Worm (Caenorhabditis elegans) whole organism, early embryonic: ENCODE results near the gene phf-32.

Source experiments
- B0310.2 ChIP-seq: sonication (generic microtip); optimal IDR thresholded peaks from 2 replicates; lab custom pipeline; 2016; ENCODE audit warnings: mild to moderate bottlenecking, missing genetic modification characterization, missing compliant biosample characterization
- F13C5.2 ChIP-seq: sonication (generic microtip); optimal IDR thresholded peaks from 2 replicates; lab custom pipeline; 2017; ENCODE audit warnings: mild to moderate bottlenecking, missing genetic modification characterization, inconsistent platforms, missing compliant biosample characterization
- aly-1 ChIP-seq: sonication (generic microtip); optimal IDR thresholded peaks from 2 replicates; lab custom pipeline; 2016; ENCODE audit warnings: missing genetic modification characterization, missing compliant biosample characterization
- ama-1 ChIP-seq: fragments of 150-350 bp; optimal IDR thresholded peaks from 2 replicates; lab custom pipeline; 2014
- ceh-13 ChIP-seq: fragments of 200-800 bp; sonication (Bioruptor generic); optimal IDR thresholded peaks from 2 replicates; lab custom pipeline; 2018; ENCODE audit warnings: mild to moderate bottlenecking, missing genetic modification characterization, missing compliant biosample characterization
- ceh-36 ChIP-seq: sonication (generic microtip); optimal IDR thresholded peaks from 2 replicates; lab custom pipeline; 2016; ENCODE audit warnings: missing genetic modification characterization, inconsistent platforms, missing compliant biosample characterization
- ets-7 ChIP-seq: sonication (generic microtip); optimal IDR thresholded peaks from 2 replicates; lab custom pipeline; 2016; ENCODE audit warnings: missing genotype, missing genetic modification characterization, missing compliant biosample characterization
- flt-1 ChIP-seq: fragments of 200-800 bp; sonication (Bioruptor generic); IDR thresholded peaks from 2 replicates; pipeline ENCODE4 v1.3.6; 2022; ENCODE audit warnings: missing genetic modification characterization, missing compliant biosample characterization
- hmbx-1 ChIP-seq: sonication (generic microtip); optimal IDR thresholded peaks from 2 replicates; lab custom pipeline; 2016; ENCODE audit warnings: mild to moderate bottlenecking, missing genetic modification characterization, missing compliant biosample characterization
- hmg-4 ChIP-seq: fragments of 200-800 bp; sonication (Bioruptor generic); optimal IDR thresholded peaks from 2 replicates; lab custom pipeline; 2018; ENCODE audit warnings: mild to moderate bottlenecking, missing genetic modification characterization, missing compliant biosample characterization
- hnd-1 ChIP-seq: sonication (generic microtip); optimal IDR thresholded peaks from 2 replicates; lab custom pipeline; 2016; ENCODE audit warnings: missing genetic modification characterization, missing compliant biosample characterization
- pes-1 ChIP-seq: fragments of 200-800 bp; sonication (Bioruptor generic); IDR thresholded peaks from 2 replicates; pipeline ENCODE4 v1.3.6; 2022; ENCODE audit warnings: missing genetic modification reagents, missing genetic modification characterization, missing compliant biosample characterization
- scrt-1 ChIP-seq: fragments of 200-800 bp; sonication (Bioruptor generic); IDR thresholded peaks from 2 replicates; pipeline ENCODE4 v1.3.6; 2022; ENCODE audit warnings: missing genetic modification characterization, missing compliant biosample characterization
- sea-1 ChIP-seq: fragments of 200-800 bp; sonication (Bioruptor generic); conservative IDR thresholded peaks from 2 replicates; pipeline ENCODE4 v1.3.6; 2022; ENCODE audit warnings: missing genetic modification characterization, missing compliant biosample characterization
- tbx-11 ChIP-seq: fragments of 200-800 bp; sonication (Bioruptor generic); IDR thresholded peaks from 2 replicates; pipeline ENCODE4 v1.3.6; 2022; ENCODE audit warnings: missing genetic modification characterization, missing compliant biosample characterization
- tbx-37 ChIP-seq: fragments of 200-800 bp; sonication (Bioruptor generic); conservative IDR thresholded peaks from 2 replicates; pipeline ENCODE4 v1.3.6; 2022; ENCODE audit warnings: missing genetic modification reagents, missing genetic modification characterization, missing compliant biosample characterization
- tra-4 ChIP-seq: sonication (generic microtip); optimal IDR thresholded peaks from 2 replicates; lab custom pipeline; 2017; ENCODE audit warnings: missing genetic modification characterization, missing compliant biosample characterization

The phf-32 gene

ce11 chrX:12320737-12321136 lies 14.1 kb downstream of the phf-32 start, which contains the start of gene ceh-40:
Gene ceh-40 (minus strand): TSS chrX:12320777.
- TF ChIP-seq hnd-1 (tag; lab: Kevin White, UChicago) (no peak), scrt-1 (GFP tag; lab: Robert Waterston, UW) (no peak), ets-7 (tag; lab: Kevin White, UChicago) (no peak), flt-1 (GFP tag; lab: Robert Waterston, UW) (no peak), tra-4 (tag; lab: Kevin White, UChicago) (no peak), tbx-11 (GFP tag; lab: Robert Waterston, UW) (no peak), hmbx-1 (tag; lab: Kevin White, UChicago) (no peak), tbx-37 (GFP tag; lab: Robert Waterston, UW) (no peak), B0310.2 (tag; lab: Kevin White, UChicago) (no peak), pes-1 (GFP tag; lab: Robert Waterston, UW) (no peak), F13C5.2 (tag; lab: Kevin White, UChicago) (no peak)

- no peak for TF ChIP-seq ceh-36 (tag; lab: Kevin White, UChicago)
- TF ChIP-seq hnd-1 (tag; lab: Kevin White, UChicago), result no peak
- no peak for TF ChIP-seq aly-1
- no peak for TF ChIP-seq B0310.2 (tag; lab: Kevin White, UChicago)
- no peak for TF ChIP-seq pes-1 (GFP tag; lab: Robert Waterston, UW)
- no peak for TF ChIP-seq hmbx-1 (tag; lab: Kevin White, UChicago)
- no peak for TF ChIP-seq ceh-13
These were observed 14.7 kb downstream of the phf-32 start, which contains the start of gene F17A2.13 for ce11 chrX:12321357-12321756. Gene F17A2.13 (plus strand): TSS chrX:12321657.

- no peak for TF ChIP-seq flt-1 (GFP tag; lab: Robert Waterston, UW)
These were observed 16.8 kb downstream of the phf-32 start, which contains the start of gene srd-40 for ce11 chrX:12323439-12323838. Gene srd-40 (plus strand): TSS chrX:12323739.

- TF ChIP-seq B0310.2 (tag; lab: Kevin White, UChicago) (no peak), tbx-37 (GFP tag; lab: Robert Waterston, UW) (no peak), scrt-1 (GFP tag; lab: Robert Waterston, UW) (no peak), flt-1 (GFP tag; lab: Robert Waterston, UW) (no peak), ama-1 (lab: Kevin White, UChicago) (no peak), tra-4 (tag; lab: Kevin White, UChicago) (no peak), tbx-11 (GFP tag; lab: Robert Waterston, UW) (no peak), sea-1 (GFP tag; lab: Robert Waterston, UW) (no peak), hmbx-1 (tag; lab: Kevin White, UChicago) (no peak), pes-1 (GFP tag; lab: Robert Waterston, UW) (no peak), hnd-1 (tag; lab: Kevin White, UChicago) (no peak)
These were observed 19.8 kb downstream of the phf-32 start, which contains the start of gene srd-41 for ce11 chrX:12326424-12326823. Gene srd-41 (plus strand): TSS chrX:12326724.

ce11 chrX:12328676-12329075 lies 22.0 kb downstream of the phf-32 start, which contains the start of gene srd-45:
Gene srd-45 (plus strand): TSS chrX:12328976.
- TF ChIP-seq hmg-4 (no peak), ama-1 (lab: Kevin White, UChicago) (no peak), tra-4 (tag; lab: Kevin White, UChicago) (no peak), ets-7 (tag; lab: Kevin White, UChicago) (no peak), B0310.2 (tag; lab: Kevin White, UChicago) (no peak), pes-1 (GFP tag; lab: Robert Waterston, UW) (no peak), tbx-37 (GFP tag; lab: Robert Waterston, UW) (no peak), ceh-36 (tag; lab: Kevin White, UChicago) (no peak), hmbx-1 (tag; lab: Kevin White, UChicago) (no peak), hnd-1 (tag; lab: Kevin White, UChicago) (no peak)

- TF ChIP-seq F13C5.2 (tag; lab: Kevin White, UChicago), result no peak
- no peak for TF ChIP-seq ets-7 (tag; lab: Kevin White, UChicago)
- TF ChIP-seq flt-1 (GFP tag; lab: Robert Waterston, UW), result no peak
- TF ChIP-seq pes-1 (GFP tag; lab: Robert Waterston, UW), result no peak
- TF ChIP-seq hmbx-1 (tag; lab: Kevin White, UChicago), result no peak
- TF ChIP-seq scrt-1 (GFP tag; lab: Robert Waterston, UW), result no peak
- TF ChIP-seq ama-1 (lab: Kevin White, UChicago), result no peak
- TF ChIP-seq tbx-37 (GFP tag; lab: Robert Waterston, UW), result no peak
- TF ChIP-seq hnd-1 (tag; lab: Kevin White, UChicago), result no peak
- TF ChIP-seq aly-1, result no peak
- no peak for TF ChIP-seq tbx-11 (GFP tag; lab: Robert Waterston, UW)
- TF ChIP-seq ceh-36 (tag; lab: Kevin White, UChicago), result no peak
- TF ChIP-seq sea-1 (GFP tag; lab: Robert Waterston, UW), result no peak
- TF ChIP-seq tra-4 (tag; lab: Kevin White, UChicago), result no peak
- TF ChIP-seq B0310.2 (tag; lab: Kevin White, UChicago), result no peak
These were observed 25.1 kb downstream of the phf-32 start, which contains the start of gene srd-46 for ce11 chrX:12331795-12332194. Gene srd-46 (plus strand): TSS chrX:12332095.

ce11 chrX:12333479-12333878 lies 26.8 kb downstream of the phf-32 start, which contains the start of gene srd-47:
Gene srd-47 (plus strand): TSS chrX:12333642.
- TF ChIP-seq ama-1 (lab: Kevin White, UChicago), result no peak
- no peak for TF ChIP-seq ceh-13
- TF ChIP-seq hmg-4, result no peak
- TF ChIP-seq hnd-1 (tag; lab: Kevin White, UChicago), result no peak
- no peak for TF ChIP-seq pes-1 (GFP tag; lab: Robert Waterston, UW)
- TF ChIP-seq tbx-37 (GFP tag; lab: Robert Waterston, UW), result no peak
- TF ChIP-seq ceh-36 (tag; lab: Kevin White, UChicago), result no peak
- TF ChIP-seq sea-1 (GFP tag; lab: Robert Waterston, UW), result no peak
- TF ChIP-seq F13C5.2 (tag; lab: Kevin White, UChicago), result no peak
- TF ChIP-seq aly-1, result no peak
- TF ChIP-seq scrt-1 (GFP tag; lab: Robert Waterston, UW), result no peak
- TF ChIP-seq flt-1 (GFP tag; lab: Robert Waterston, UW), result no peak
